Worm (Caenorhabditis elegans) whole organism, L1 larva: ENCODE results near the gene srbc-68.
A peak's percentile ranks its signal among the peaks of the same experiment; 100 is the strongest.
"Not testable (repeated sequence)": the region's sequence is repeated elsewhere in the genome, so short reads cannot be mapped to it uniquely, and the experiment has no call there.

Source experiments
- F16B12.6 ChIP-seq: fragments of 150-350 bp; optimal IDR thresholded peaks from 2 replicates; lab custom pipeline; 2014; ENCODE audit warnings: missing biosample characterization, missing genetic modification characterization
- aha-1 ChIP-seq: fragments of 150-350 bp; optimal IDR thresholded peaks from 2 replicates; lab custom pipeline; 2014; ENCODE audit warnings: missing biosample characterization, missing genetic modification characterization
- alr-1 ChIP-seq: fragments of 200-800 bp; sonication (Bioruptor generic); optimal IDR thresholded peaks from 2 replicates; lab custom pipeline; 2018; ENCODE audit warnings: borderline replicate concordance, mild to moderate bottlenecking, missing genetic modification characterization, missing compliant biosample characterization
- aly-2 ChIP-seq: fragments of 150-350 bp; optimal IDR thresholded peaks from 2 replicates; lab custom pipeline; 2014; ENCODE audit warnings: missing biosample characterization, missing genetic modification characterization
- blmp-1 ChIP-seq: fragments of 150-350 bp; optimal IDR thresholded peaks from 2 replicates; lab custom pipeline; 2014; ENCODE audit warnings: missing biosample characterization, missing genetic modification characterization
- ceh-63 ChIP-seq: fragments of 200-800 bp; sonication (Bioruptor generic); optimal IDR thresholded peaks from 2 replicates; lab custom pipeline; 2018; ENCODE audit warnings: mild to moderate bottlenecking, missing genetic modification characterization, missing compliant biosample characterization
- ceh-8 ChIP-seq: fragments of 200-800 bp; sonication (Bioruptor generic); optimal IDR thresholded peaks from 2 replicates; lab custom pipeline; 2018; ENCODE audit warnings: mild to moderate bottlenecking, missing genetic modification characterization, moderate library complexity, missing compliant biosample characterization
- ceh-88 ChIP-seq: fragments of 200-800 bp; sonication (Bioruptor generic); IDR thresholded peaks from 2 replicates; pipeline ENCODE4 v1.3.6; 2022; ENCODE audit warnings: missing genetic modification characterization, missing compliant biosample characterization
- ceh-90 ChIP-seq: sonication (generic microtip); optimal IDR thresholded peaks from 2 replicates; lab custom pipeline; 2016; ENCODE audit warnings: missing genetic modification characterization, missing compliant biosample characterization
- dpl-1 ChIP-seq, 3 experiments: fragments of 150-350 bp in 2 of 3; sonication (generic microtip) in 1 of 3; optimal IDR thresholded peaks; 2 replicates each; lab custom pipeline; 2014 to 2017; ENCODE audit warnings: missing biosample characterization in 3 of 3, missing genetic modification characterization in 3 of 3, missing genetic modification reagents in 3 of 3
- efl-1 ChIP-seq, 4 experiments: fragments of 150-350 bp; optimal IDR thresholded peaks in 3 of 4; peaks in 1 of 4; 1 replicate in 1 of 4; 2 replicates in 3 of 4; lab custom pipeline; 2014; ENCODE audit warnings: missing biosample characterization in 2 of 4, missing genetic modification characterization in 2 of 4, missing genetic modification reagents in 2 of 4
- egl-13 ChIP-seq: sonication (generic microtip); optimal IDR thresholded peaks from 2 replicates; lab custom pipeline; 2016; ENCODE audit warnings: missing genotype, missing genetic modification reagents, missing genetic modification characterization, missing compliant biosample characterization
- egl-27 ChIP-seq, 2 experiments: fragments of 150-350 bp in 1 of 2; sonication (generic microtip); optimal IDR thresholded peaks; 3 replicates each; lab custom pipeline; 2017 to 2018; ENCODE audit warnings: missing biosample characterization in 2 of 2, missing genetic modification characterization in 2 of 2, missing genetic modification reagents in 2 of 2
- elt-3 ChIP-seq, 6 experiments: fragments of 150-350 bp in 1 of 6; sonication (generic microtip); optimal IDR thresholded peaks; 2 replicates each; lab custom pipeline; 2017 to 2018; ENCODE audit warnings: missing biosample characterization in 6 of 6, missing genetic modification characterization in 6 of 6, inconsistent platforms in 1 of 6
- fkh-10 ChIP-seq: sonication (generic microtip); optimal IDR thresholded peaks from 2 replicates; lab custom pipeline; 2017; ENCODE audit warnings: missing biosample characterization, missing genetic modification reagents, missing genetic modification characterization
- fkh-4 ChIP-seq: sonication (generic microtip); optimal IDR thresholded peaks from 2 replicates; lab custom pipeline; 2016; ENCODE audit warnings: missing compliant biosample characterization, missing genetic modification characterization, borderline replicate concordance
- fkh-8 ChIP-seq: sonication (generic microtip); optimal IDR thresholded peaks from 2 replicates; lab custom pipeline; 2016; ENCODE audit warnings: mild to moderate bottlenecking, missing genetic modification characterization, missing compliant biosample characterization
- lin-35 ChIP-seq, 2 experiments: fragments of 150-350 bp; optimal IDR thresholded peaks; 2 replicates each; lab custom pipeline; 2014; ENCODE audit warnings: missing biosample characterization in 2 of 2, missing genetic modification characterization in 2 of 2, missing genetic modification reagents in 2 of 2
- lir-3 ChIP-seq: sonication (generic microtip); optimal IDR thresholded peaks from 2 replicates; lab custom pipeline; 2016; ENCODE audit warnings: mild to moderate bottlenecking, missing genetic modification characterization, moderate library complexity, missing compliant biosample characterization; ENCODE audit not compliant: poor library complexity
- lsy-2 ChIP-seq, 2 experiments: fragments of 150-350 bp; optimal IDR thresholded peaks; 2 replicates each; lab custom pipeline; 2014; ENCODE audit warnings: missing biosample characterization in 2 of 2, missing genetic modification characterization in 2 of 2
- mdl-1 ChIP-seq, 2 experiments: fragments of 150-350 bp; optimal IDR thresholded peaks; 2 replicates each; lab custom pipeline; 2014 to 2017; ENCODE audit warnings: missing biosample characterization in 2 of 2, missing genetic modification characterization in 2 of 2, inconsistent platforms in 1 of 2
- mef-2 ChIP-seq: fragments of 150-350 bp; optimal IDR thresholded peaks from 2 replicates; lab custom pipeline; 2014; ENCODE audit warnings: missing biosample characterization, missing genetic modification characterization
- mep-1 ChIP-seq: fragments of 150-350 bp; optimal IDR thresholded peaks from 2 replicates; lab custom pipeline; 2014; ENCODE audit warnings: missing biosample characterization, missing genetic modification characterization
- nhr-19 ChIP-seq: fragments of 200-800 bp; sonication (Bioruptor generic); conservative IDR thresholded peaks from 2 replicates; pipeline ENCODE4 v1.3.6; 2022; ENCODE audit warnings: missing genetic modification characterization, missing compliant biosample characterization
- nhr-20 ChIP-seq: sonication (generic microtip); optimal IDR thresholded peaks from 2 replicates; lab custom pipeline; 2016; ENCODE audit warnings: mild to moderate bottlenecking, missing genetic modification characterization, missing compliant biosample characterization
- nhr-237 ChIP-seq: fragments of 150-350 bp; optimal IDR thresholded peaks from 2 replicates; lab custom pipeline; 2014; ENCODE audit warnings: missing biosample characterization, missing genetic modification characterization
- nhr-28 ChIP-seq: fragments of 150-350 bp; optimal IDR thresholded peaks from 2 replicates; lab custom pipeline; 2014; ENCODE audit warnings: missing biosample characterization, missing genetic modification characterization
- nhr-71 ChIP-seq: sonication (generic microtip); optimal IDR thresholded peaks from 2 replicates; lab custom pipeline; 2016; ENCODE audit warnings: mild to moderate bottlenecking, missing genetic modification characterization, moderate library complexity, missing compliant biosample characterization
- nhr-76 ChIP-seq: sonication (generic microtip); optimal IDR thresholded peaks from 2 replicates; lab custom pipeline; 2017; ENCODE audit warnings: missing biosample characterization, missing genetic modification characterization
- nhr-84 ChIP-seq: sonication (generic microtip); optimal IDR thresholded peaks from 2 replicates; lab custom pipeline; 2017; ENCODE audit warnings: missing biosample characterization, missing genetic modification characterization
- nhr-85 ChIP-seq: sonication (generic microtip); peaks from one replicate; lab custom pipeline; 2016; ENCODE audit warnings: missing genetic modification characterization, inconsistent platforms, missing compliant biosample characterization
- nhr-90 ChIP-seq: sonication (generic microtip); optimal IDR thresholded peaks from 2 replicates; lab custom pipeline; 2016; ENCODE audit warnings: mild to moderate bottlenecking, missing genetic modification characterization, missing compliant biosample characterization; ENCODE audit not compliant: poor library complexity
- pag-3 ChIP-seq: sonication (generic microtip); optimal IDR thresholded peaks from 2 replicates; lab custom pipeline; 2017; ENCODE audit warnings: missing genetic modification characterization, mild to moderate bottlenecking, missing compliant biosample characterization, antibody characterized with exemption, borderline replicate concordance; ENCODE audit not compliant: insufficient read depth
- pqm-1 ChIP-seq: sonication (generic microtip); optimal IDR thresholded peaks from 3 replicates; lab custom pipeline; 2017; ENCODE audit warnings: missing biosample characterization, missing genetic modification characterization
- skn-1 ChIP-seq: fragments of 150-350 bp; optimal IDR thresholded peaks from 2 replicates; lab custom pipeline; 2014; ENCODE audit warnings: missing biosample characterization, missing genetic modification characterization
- snpc-4 ChIP-seq: fragments of 150-350 bp; optimal IDR thresholded peaks from 2 replicates; lab custom pipeline; 2014; ENCODE audit warnings: missing biosample characterization, missing genetic modification characterization
- snu-23 ChIP-seq: sonication (generic microtip); optimal IDR thresholded peaks from 2 replicates; lab custom pipeline; 2016; ENCODE audit warnings: missing genetic modification characterization, missing compliant biosample characterization
- sox-4 ChIP-seq: sonication (generic microtip); optimal IDR thresholded peaks from 2 replicates; lab custom pipeline; 2016; ENCODE audit warnings: missing genetic modification characterization, missing compliant biosample characterization
- tbx-2 ChIP-seq: sonication (generic microtip); optimal IDR thresholded peaks from 2 replicates; lab custom pipeline; 2016; ENCODE audit warnings: missing genetic modification characterization, missing compliant biosample characterization
- unc-130 ChIP-seq: fragments of 150-350 bp; optimal IDR thresholded peaks from 2 replicates; lab custom pipeline; 2017; ENCODE audit warnings: missing biosample characterization, missing genetic modification characterization, inconsistent platforms
- unc-30 ChIP-seq: sonication (generic microtip); optimal IDR thresholded peaks from 2 replicates; lab custom pipeline; 2017; ENCODE audit warnings: missing biosample characterization, missing genetic modification characterization
- unc-86 ChIP-seq: sonication (generic microtip); optimal IDR thresholded peaks from 2 replicates; lab custom pipeline; 2016; ENCODE audit warnings: missing genetic modification characterization, missing compliant biosample characterization
- vab-15 ChIP-seq: sonication (generic microtip); optimal IDR thresholded peaks from 2 replicates; lab custom pipeline; 2017; ENCODE audit warnings: missing genotype, mild to moderate bottlenecking, missing genetic modification characterization, missing compliant biosample characterization
- xbp-1 ChIP-seq: sonication (generic microtip); optimal IDR thresholded peaks from 2 replicates; lab custom pipeline; 2016; ENCODE audit warnings: missing genetic modification characterization, missing compliant biosample characterization
- zag-1 ChIP-seq: fragments of 150-350 bp; optimal IDR thresholded peaks from 2 replicates; lab custom pipeline; 2014; ENCODE audit warnings: missing biosample characterization, missing genetic modification characterization
- zip-4 ChIP-seq: fragments of 200-800 bp; sonication (Bioruptor generic); optimal IDR thresholded peaks from 2 replicates; lab custom pipeline; 2018; ENCODE audit warnings: mild to moderate bottlenecking, missing genetic modification characterization, moderate library complexity, missing compliant biosample characterization

Gene srbc-68

DNA sequence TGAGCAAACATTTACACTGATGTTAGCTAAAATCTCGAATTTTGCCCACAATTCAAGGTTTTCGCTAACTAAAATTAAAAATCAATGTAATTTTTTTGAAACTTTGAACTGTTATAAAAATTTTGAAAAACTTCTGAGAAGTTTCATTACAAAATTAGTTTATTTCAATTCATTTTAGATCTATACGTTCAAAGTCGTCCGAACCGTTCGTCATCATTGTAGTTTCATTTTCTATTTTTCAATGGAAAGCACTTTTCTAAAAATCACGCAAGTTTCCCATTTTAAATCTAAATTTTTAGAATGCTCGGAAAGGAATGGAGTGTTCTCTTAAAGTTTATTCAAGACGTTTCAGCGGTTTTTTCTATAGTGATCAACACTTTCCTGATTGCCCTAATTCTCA, 36.5 kb downstream of the srbc-68 start, which contains the start of gene str-228:
Gene str-228, plus strand, starts transcription at position 301 of the 400 bp plus-strand sequence.
- TF ChIP-seq blmp-1 (tag; lab: Kevin White, UChicago) = no peak
- no peak for TF ChIP-seq nhr-76 (tag; lab: Kevin White, UChicago)
- TF ChIP-seq mef-2 = no peak
- no peak for TF ChIP-seq lsy-2 (tag; optimal IDR thresholded peaks at IDR 0.05; lab: Kevin White, UChicago)
- TF ChIP-seq lin-35 (GFP tag; optimal IDR thresholded peaks at IDR 0.05; lab: Kevin White, UChicago) = no peak
- no peak for TF ChIP-seq ceh-90 (tag; lab: Kevin White, UChicago)
- no peak for TF ChIP-seq zip-4 (GFP tag; lab: Kevin White, UChicago)
- no peak for TF ChIP-seq egl-27 (tag; optimal IDR thresholded peaks at IDR 0.05; lab: Kevin White, UChicago)
- no peak for TF ChIP-seq snpc-4
- TF ChIP-seq efl-1 (optimal IDR thresholded peaks at IDR 0.05; lab: Kevin White, UChicago) = no peak
- no peak for TF ChIP-seq efl-1 (GFP tag; optimal IDR thresholded peaks at IDR 0.05 in 1 of 2; lab: Kevin White, UChicago)
- TF ChIP-seq alr-1 = no peak
- no peak for TF ChIP-seq tbx-2 (tag; lab: Kevin White, UChicago)
- TF ChIP-seq nhr-237 (tag; lab: Kevin White, UChicago) = no peak
- TF ChIP-seq pqm-1 = no peak
- TF ChIP-seq fkh-10 (GFP tag; lab: Kevin White, UChicago) = no peak
- TF ChIP-seq vab-15 (tag; lab: Kevin White, UChicago) = no peak
- no peak for TF ChIP-seq ceh-63
- TF ChIP-seq nhr-19 (GFP tag; lab: Robert Waterston, UW) = no peak
- no peak for TF ChIP-seq aly-2 (tag; lab: Kevin White, UChicago)

DNA sequence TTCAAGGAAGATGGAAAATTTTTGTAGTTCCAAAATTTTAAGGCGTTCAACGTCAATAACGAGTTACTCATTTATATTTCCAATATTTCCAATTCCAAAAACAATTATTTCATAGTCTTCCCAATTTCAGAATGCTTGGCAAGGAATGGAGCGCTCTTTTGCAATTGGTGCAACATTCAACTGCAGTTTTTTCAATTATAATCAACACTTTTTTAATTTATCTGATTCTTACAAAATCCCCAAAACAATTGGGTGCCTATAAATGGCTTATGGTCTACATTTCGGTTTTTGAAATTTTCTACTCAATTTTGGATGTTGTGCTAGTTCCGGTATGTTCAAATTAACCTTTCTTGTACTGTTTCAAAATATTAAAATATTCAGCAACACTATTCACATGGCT, 38.7 kb downstream of the srbc-68 start, which contains the start of gene str-225:
Gene str-225, plus strand, starts transcription at position 132 of the 400 bp plus-strand sequence.
- TF ChIP-seq nhr-71 (no peak), zag-1 (tag; lab: Kevin White, UChicago) (no peak), pag-3 (tag; lab: Kevin White, UChicago) (no peak), fkh-8 (tag; lab: Kevin White, UChicago) (no peak), mdl-1 (tag; optimal IDR thresholded peaks at IDR 0.05; lab: Kevin White, UChicago) (no peak), egl-13 (no peak), aha-1 (tag; lab: Kevin White, UChicago) (no peak), efl-1 (optimal IDR thresholded peaks at IDR 0.05; lab: Kevin White, UChicago) (no peak), efl-1 (GFP tag; optimal IDR thresholded peaks at IDR 0.05 in 1 of 2; lab: Kevin White, UChicago) (no peak), lsy-2 (tag; optimal IDR thresholded peaks at IDR 0.05; lab: Kevin White, UChicago) (no peak), unc-30 (tag; lab: Kevin White, UChicago) (no peak), alr-1 (no peak), snu-23 (GFP tag; lab: Kevin White, UChicago) (no peak), nhr-28 (tag; lab: Kevin White, UChicago) (no peak), tbx-2 (tag; lab: Kevin White, UChicago) (no peak), unc-130 (tag; lab: Kevin White, UChicago) (no peak), sox-4 (no peak), F16B12.6 (tag; lab: Kevin White, UChicago) (no peak), zip-4 (GFP tag; lab: Kevin White, UChicago) (no peak), unc-86 (tag; lab: Kevin White, UChicago) (no peak)

DNA sequence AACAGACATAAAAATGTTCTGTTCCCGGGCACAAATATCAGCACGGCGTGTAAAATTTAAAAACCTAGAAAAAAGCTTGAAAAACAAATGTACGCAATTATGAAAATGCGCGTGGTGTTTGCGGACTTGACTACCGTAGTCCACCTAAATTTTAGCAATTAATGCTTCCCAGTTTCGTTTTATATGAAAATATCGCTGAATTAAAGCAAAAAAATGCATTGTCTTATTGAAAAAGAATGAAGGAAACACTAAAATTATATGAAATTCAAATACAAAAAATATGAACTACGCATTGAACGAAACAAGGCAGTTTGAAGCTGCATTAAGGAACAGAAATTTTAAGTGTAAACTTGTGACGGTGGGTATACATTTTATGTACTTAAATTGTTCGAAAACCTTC, 40.2 kb downstream of the srbc-68 start, which contains the start of gene ugt-64:
Gene ugt-64, minus strand, starts transcription at position 101 of the 400 bp plus-strand sequence.
- not testable (repeated sequence) for TF ChIP-seq ceh-88; lir-3 (tag; lab: Kevin White, UChicago); xbp-1

DNA sequence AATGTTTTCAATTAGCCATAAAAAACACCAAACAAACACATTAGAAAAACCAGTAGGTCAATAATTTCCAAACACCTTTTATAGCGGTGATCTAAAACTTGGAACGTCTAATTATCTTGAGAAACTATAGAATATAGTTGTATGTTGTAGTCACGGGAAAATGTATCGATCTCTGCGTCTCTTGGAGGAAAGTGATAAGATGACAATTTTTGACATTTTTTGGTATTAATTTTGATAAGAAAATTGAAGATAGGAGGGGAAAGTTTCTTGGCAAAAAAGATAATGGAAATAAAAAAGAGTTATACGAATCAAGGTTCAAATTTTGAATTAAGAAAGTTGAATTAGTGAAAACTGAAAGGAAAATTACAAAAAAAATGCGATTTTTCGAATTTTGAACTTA, 40.7 kb downstream of the srbc-68 start:
- no peak for TF ChIP-seq nhr-71
- TF ChIP-seq fkh-10 (GFP tag; lab: Kevin White, UChicago) = no peak
- no peak for TF ChIP-seq nhr-28 (tag; lab: Kevin White, UChicago)
- TF ChIP-seq blmp-1 (tag; lab: Kevin White, UChicago) = peak; percentile 86
- no peak for TF ChIP-seq ceh-8 (GFP tag; lab: Kevin White, UChicago)
- peak; percentile 28 for TF ChIP-seq nhr-90
- no peak for TF ChIP-seq xbp-1
- peak; percentile 0 for TF ChIP-seq mep-1
- TF ChIP-seq elt-3 (tag; optimal IDR thresholded peaks at IDR 0.05; lab: Kevin White, UChicago) = peak in 4 of 6 experiments; percentile 7 to 79 (median 54)
- TF ChIP-seq lin-35 (GFP tag; optimal IDR thresholded peaks at IDR 0.05; lab: Kevin White, UChicago) = peak in 1 of 2 experiments; percentile 28
- TF ChIP-seq nhr-20 (tag; lab: Kevin White, UChicago) = peak; percentile 84
- TF ChIP-seq aha-1 (tag; lab: Kevin White, UChicago) = no peak
- no peak for TF ChIP-seq fkh-4 (tag; lab: Kevin White, UChicago)
- TF ChIP-seq pqm-1 = peak; percentile 47
- TF ChIP-seq dpl-1 (GFP tag; optimal IDR thresholded peaks at IDR 0.05; lab: Kevin White, UChicago) = peak in 1 of 3 experiments; percentile 17
- TF ChIP-seq nhr-85 (tag; lab: Kevin White, UChicago) = peak; percentile 74
- TF ChIP-seq skn-1 (tag; lab: Kevin White, UChicago) = peak; percentile 40
- no peak for TF ChIP-seq nhr-84
